Worm (Caenorhabditis elegans) whole organism, midembryonic: ENCODE data around the gene sta-1.

Experiments used
- cog-1 ChIP-seq: sonication (generic microtip); optimal IDR thresholded peaks from 2 replicates; lab custom pipeline; 2016; ENCODE audit warnings: missing genetic modification characterization, missing compliant biosample characterization
- flt-1 ChIP-seq: fragments of 200-800 bp; sonication (Bioruptor generic); IDR thresholded peaks from 2 replicates; pipeline ENCODE4 v1.3.6; 2022; ENCODE audit warnings: missing genetic modification characterization, missing compliant biosample characterization
- klf-2 ChIP-seq: fragments of 200-800 bp; sonication (Bioruptor generic); conservative IDR thresholded peaks from 2 replicates; pipeline ENCODE4 v1.3.6; 2022; ENCODE audit warnings: missing genetic modification reagents, missing genetic modification characterization, missing compliant biosample characterization
- med-1 ChIP-seq: sonication (generic microtip); optimal IDR thresholded peaks from 2 replicates; lab custom pipeline; 2017; ENCODE audit warnings: missing genetic modification characterization, mild to moderate bottlenecking, missing compliant biosample characterization, antibody characterized with exemption, missing genetic modification reagents; ENCODE audit not compliant: insufficient read depth
- ref-1 ChIP-seq: fragments of 200-800 bp; sonication (Bioruptor generic); conservative IDR thresholded peaks from 2 replicates; pipeline ENCODE4 v1.3.6; 2022; ENCODE audit warnings: missing genetic modification reagents, missing genetic modification characterization, missing compliant biosample characterization
- tab-1 ChIP-seq: fragments of 200-800 bp; sonication (Bioruptor generic); IDR thresholded peaks from 2 replicates; pipeline ENCODE4 v1.3.6; 2022; ENCODE audit warnings: missing genetic modification characterization, missing compliant biosample characterization
- ztf-29 ChIP-seq: fragments of 200-800 bp; sonication (Bioruptor generic); IDR thresholded peaks from 2 replicates; pipeline ENCODE4 v1.3.6; 2022; ENCODE audit warnings: missing genetic modification reagents, missing genetic modification characterization, missing compliant biosample characterization

DNA sequence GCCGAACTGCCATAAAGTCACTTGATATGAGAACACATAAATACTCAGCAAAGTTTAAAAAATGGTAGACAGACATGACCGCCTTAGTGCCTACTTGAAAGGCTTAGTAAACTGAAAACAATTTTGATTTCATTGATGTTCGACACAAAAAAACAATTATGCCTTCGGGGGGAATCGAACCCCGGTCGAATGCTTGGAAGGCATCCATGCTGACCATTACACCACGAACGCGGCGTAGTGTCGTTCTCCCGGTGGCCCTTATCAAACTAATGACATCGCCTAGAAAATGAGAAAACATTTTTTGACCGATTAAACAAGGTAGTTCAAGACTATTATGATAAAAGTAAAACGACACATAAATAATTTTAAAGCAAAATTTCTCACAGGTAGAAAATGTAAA is 20.1 kb downstream of the sta-1 start:
- no peak for TF ChIP-seq cog-1 (tag; lab: Kevin White, UChicago)
- TF ChIP-seq med-1 (GFP tag; lab: Kevin White, UChicago): no peak
- TF ChIP-seq ref-1: peak; percentile 55; the same call in 1 of the 2 replicates
- peak; percentile 79 for TF ChIP-seq flt-1
- TF ChIP-seq ztf-29 (GFP tag; lab: Robert Waterston, UW): peak; percentile 59; the same call in 1 of the 2 replicates
- TF ChIP-seq klf-2 (GFP tag; lab: Robert Waterston, UW): 0 out of 2 replicates have a peak, but pooled peaks have one; percentile 37
- peak; percentile 82 for TF ChIP-seq tab-1 (GFP tag; lab: Robert Waterston, UW)
